Fruit fly (Drosophila melanogaster): ENCODE measurements around the gene CG31230.

- TF ChIP-seq D1 (tag; optimal IDR thresholded peaks at IDR 0.05) (no peak), gl (tag; optimal IDR thresholded peaks at IDR 0.05) (no peak), EcR (GFP tag; optimal IDR thresholded peaks at IDR 0.05) (no peak)
These were observed 6.4 kb upstream of the CG31230 start, which contains the start of gene CG31231 for dm6 chr3R:18665061-18665460.
